Worm (Caenorhabditis elegans) whole organism, mixed stage, embryonic: ENCODE results near the gene srh-129.

Source experiments
- M03D4.4 ChIP-seq: sonication (generic microtip); optimal IDR thresholded peaks from 2 replicates; lab custom pipeline; 2017; ENCODE audit warnings: mild to moderate bottlenecking, missing genetic modification characterization, missing compliant biosample characterization
- bed-3 ChIP-seq: fragments of 200-800 bp; sonication (Bioruptor generic); optimal IDR thresholded peaks from 3 replicates; lab custom pipeline; 2018; ENCODE audit warnings: mild to moderate bottlenecking, missing genetic modification characterization, moderate library complexity, missing compliant biosample characterization
- blmp-1 ChIP-seq: fragments of 150-350 bp; optimal IDR thresholded peaks from 2 replicates; lab custom pipeline; 2014; ENCODE audit warnings: missing biosample characterization, missing genetic modification characterization
- ceh-39 ChIP-seq: fragments of 150-350 bp; optimal IDR thresholded peaks from 2 replicates; lab custom pipeline; 2014; ENCODE audit warnings: missing biosample characterization, missing genetic modification characterization
- ceh-83 ChIP-seq: fragments of 200-800 bp; sonication (Bioruptor generic); optimal IDR thresholded peaks from 2 replicates; lab custom pipeline; 2018; ENCODE audit warnings: mild to moderate bottlenecking, missing genetic modification characterization, missing compliant biosample characterization
- ces-1 ChIP-seq: fragments of 150-350 bp; optimal IDR thresholded peaks from 2 replicates; lab custom pipeline; 2014; ENCODE audit warnings: missing biosample characterization, missing genetic modification reagents, missing genetic modification characterization
- cnd-1 ChIP-seq: fragments of 200-800 bp; sonication (Bioruptor generic); optimal IDR thresholded peaks from 2 replicates; lab custom pipeline; 2018; ENCODE audit warnings: mild to moderate bottlenecking, missing genetic modification characterization, missing compliant biosample characterization
- drap-1 ChIP-seq: fragments of 200-800 bp; sonication (Bioruptor generic); optimal IDR thresholded peaks from 3 replicates; lab custom pipeline; 2018; ENCODE audit warnings: mild to moderate bottlenecking, missing genetic modification characterization, missing compliant biosample characterization
- elt-1 ChIP-seq: sonication (generic microtip); optimal IDR thresholded peaks from 2 replicates; lab custom pipeline; 2017; ENCODE audit warnings: missing genetic modification characterization, mild to moderate bottlenecking, missing compliant biosample characterization, antibody characterized with exemption, moderate library complexity, borderline replicate concordance; ENCODE audit not compliant: insufficient read depth
- flh-1 ChIP-seq: fragments of 200-800 bp; sonication (Bioruptor generic); optimal IDR thresholded peaks from 2 replicates; lab custom pipeline; 2018; ENCODE audit warnings: mild to moderate bottlenecking, missing genetic modification characterization, moderate library complexity, missing compliant biosample characterization
- ham-2 ChIP-seq: fragments of 200-800 bp; sonication (Bioruptor generic); optimal IDR thresholded peaks from 2 replicates; lab custom pipeline; 2018; ENCODE audit warnings: mild to moderate bottlenecking, missing genetic modification characterization, missing compliant biosample characterization
- hlh-1 ChIP-seq: fragments of 150-350 bp; optimal IDR thresholded peaks from 2 replicates; lab custom pipeline; 2014; ENCODE audit warnings: missing biosample characterization, missing genetic modification reagents, missing genetic modification characterization
- lin-13 ChIP-seq: fragments of 150-350 bp; optimal IDR thresholded peaks from 2 replicates; lab custom pipeline; 2014; ENCODE audit warnings: missing biosample characterization, missing genetic modification characterization
- lsy-2 ChIP-seq: fragments of 150-350 bp; optimal IDR thresholded peaks from 2 replicates; lab custom pipeline; 2014; ENCODE audit warnings: missing biosample characterization, missing genetic modification characterization
- mab-5 ChIP-seq: fragments of 150-350 bp; optimal IDR thresholded peaks from 2 replicates; lab custom pipeline; 2014; ENCODE audit warnings: missing biosample characterization, missing genetic modification characterization
- mep-1 ChIP-seq: fragments of 150-350 bp; optimal IDR thresholded peaks from 2 replicates; lab custom pipeline; 2017; ENCODE audit warnings: missing biosample characterization, missing genetic modification reagents, missing genetic modification characterization, inconsistent platforms
- mls-2 ChIP-seq: sonication (generic microtip); optimal IDR thresholded peaks from 2 replicates; lab custom pipeline; 2016; ENCODE audit warnings: mild to moderate bottlenecking, missing genetic modification characterization, moderate library complexity, missing compliant biosample characterization
- nhr-12 ChIP-seq: fragments of 150-350 bp; optimal IDR thresholded peaks from 2 replicates; lab custom pipeline; 2014; ENCODE audit warnings: missing biosample characterization, missing genetic modification characterization
- nhr-2 ChIP-seq: fragments of 150-350 bp; optimal IDR thresholded peaks from 2 replicates; lab custom pipeline; 2014; ENCODE audit warnings: missing biosample characterization, missing genetic modification characterization
- nhr-237 ChIP-seq: fragments of 150-350 bp; optimal IDR thresholded peaks from 2 replicates; lab custom pipeline; 2014; ENCODE audit warnings: missing biosample characterization, missing genetic modification characterization
- nhr-28 ChIP-seq: fragments of 150-350 bp; optimal IDR thresholded peaks from 2 replicates; lab custom pipeline; 2014; ENCODE audit warnings: missing biosample characterization, missing genetic modification characterization
- nhr-76 ChIP-seq: sonication (generic microtip); optimal IDR thresholded peaks from 2 replicates; lab custom pipeline; 2017; ENCODE audit warnings: missing biosample characterization, missing genetic modification characterization
- pha-4 ChIP-seq: fragments of 150-350 bp; optimal IDR thresholded peaks from 2 replicates; lab custom pipeline; 2018; ENCODE audit warnings: missing biosample characterization, missing genetic modification reagents, missing genetic modification characterization
- sem-2 ChIP-seq: fragments of 200-800 bp; sonication (Bioruptor generic); optimal IDR thresholded peaks from 2 replicates; lab custom pipeline; 2018; ENCODE audit warnings: mild to moderate bottlenecking, missing genetic modification characterization, missing compliant biosample characterization
- snpc-4 ChIP-seq: fragments of 150-350 bp; optimal IDR thresholded peaks from 2 replicates; lab custom pipeline; 2014; ENCODE audit warnings: missing biosample characterization, missing genetic modification characterization
- sptf-1 ChIP-seq: sonication (generic microtip); optimal IDR thresholded peaks from 2 replicates; lab custom pipeline; 2017; ENCODE audit warnings: mild to moderate bottlenecking, missing genetic modification characterization, moderate library complexity, missing compliant biosample characterization
- unc-120 ChIP-seq: sonication (generic microtip); optimal IDR thresholded peaks from 2 replicates; lab custom pipeline; 2017; ENCODE audit warnings: missing genetic modification characterization, missing compliant biosample characterization; ENCODE audit not compliant: poor library complexity, severe bottlenecking
- unc-39 ChIP-seq: fragments of 150-350 bp; optimal IDR thresholded peaks from 2 replicates; lab custom pipeline; 2014; ENCODE audit warnings: missing biosample characterization, missing genetic modification characterization
- unc-62 ChIP-seq: fragments of 150-350 bp; optimal IDR thresholded peaks from 2 replicates; lab custom pipeline; 2014; ENCODE audit warnings: missing biosample characterization, missing genetic modification reagents, missing genetic modification characterization
- zip-8 ChIP-seq: fragments of 150-350 bp; optimal IDR thresholded peaks from 2 replicates; lab custom pipeline; 2014; ENCODE audit warnings: missing biosample characterization, missing genetic modification characterization
- ztf-11 ChIP-seq: fragments of 150-350 bp; optimal IDR thresholded peaks from 2 replicates; lab custom pipeline; 2014; ENCODE audit warnings: missing biosample characterization, missing genetic modification characterization

srh-129 gene

DNA sequence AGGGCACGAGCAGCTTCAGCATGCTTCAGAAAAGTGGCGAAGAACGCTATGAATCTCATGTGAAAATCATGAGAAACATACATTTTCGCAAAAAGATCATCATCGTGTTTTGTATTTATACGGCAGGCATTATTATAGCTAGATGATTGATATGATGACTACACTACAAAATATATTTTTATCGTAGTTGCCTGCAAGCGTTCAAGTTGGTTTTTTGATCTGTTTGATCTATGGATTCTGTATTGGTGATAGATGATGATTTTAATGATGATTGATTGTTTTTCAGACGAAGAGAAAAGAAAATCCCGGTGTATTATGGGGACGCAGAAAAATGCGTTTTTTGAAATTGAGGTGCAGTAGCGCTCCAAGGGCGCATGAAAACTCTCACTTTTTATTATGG, 33.0 kb downstream of the srh-129 start, which contains the start of gene ugt-63:
Gene ugt-63, minus strand, starts transcription at position 89 of the 400 bp plus-strand sequence.
- TF ChIP-seq zip-8 (no peak), lsy-2 (tag; lab: Kevin White, UChicago) (no peak), ceh-83 (no peak), ham-2 (GFP tag; lab: Kevin White, UChicago) (no peak), mab-5 (tag; lab: Kevin White, UChicago) (no peak), nhr-237 (tag; lab: Kevin White, UChicago) (no peak), unc-120 (tag; lab: Kevin White, UChicago) (no peak), snpc-4 (tag; lab: Kevin White, UChicago) (no peak)

DNA sequence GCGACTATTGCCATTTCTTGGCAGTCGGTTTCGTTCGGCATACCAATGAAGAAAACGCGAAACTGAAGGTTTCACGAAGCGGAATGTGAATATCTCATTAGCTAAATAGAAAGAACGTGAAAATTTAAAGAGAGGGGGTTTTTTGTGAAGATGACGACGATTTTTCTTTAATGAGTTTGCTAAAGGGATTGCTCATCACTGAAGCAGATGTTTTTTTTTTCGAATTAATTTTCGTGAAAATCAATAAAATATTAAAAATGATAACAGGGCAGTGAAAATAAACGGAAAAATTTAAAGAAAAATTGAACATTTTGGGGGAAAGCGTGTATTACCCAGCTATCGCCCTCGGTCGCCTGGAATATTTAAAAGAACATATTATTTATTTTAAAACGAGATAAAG, 35.9 kb downstream of the srh-129 start, which contains the start of gene srab-3:
Gene srab-3, minus strand, starts transcription at position 101 of the 400 bp plus-strand sequence.
- no peak for TF ChIP-seq mab-5 (tag; lab: Kevin White, UChicago)
- no peak for TF ChIP-seq blmp-1 (tag; lab: Kevin White, UChicago)
- TF ChIP-seq ces-1 = no peak
- TF ChIP-seq mep-1 (tag; lab: Kevin White, UChicago) = no peak
- no peak for TF ChIP-seq hlh-1
- TF ChIP-seq ztf-11 (tag; lab: Kevin White, UChicago) = no peak
- TF ChIP-seq pha-4 (tag; lab: Kevin White, UChicago) = no peak
- TF ChIP-seq zip-8 = no peak
- no peak for TF ChIP-seq ham-2 (GFP tag; lab: Kevin White, UChicago)
- TF ChIP-seq M03D4.4 (tag; lab: Kevin White, UChicago) = no peak
- no peak for TF ChIP-seq nhr-2 (tag; lab: Kevin White, UChicago)
- TF ChIP-seq mls-2 (tag; lab: Kevin White, UChicago) = no peak
- TF ChIP-seq nhr-28 (tag; lab: Kevin White, UChicago) = no peak
- TF ChIP-seq drap-1 (GFP tag; lab: Kevin White, UChicago) = no peak
- no peak for TF ChIP-seq snpc-4 (tag; lab: Kevin White, UChicago)
- TF ChIP-seq, all 35 proteins: peak for 0

DNA sequence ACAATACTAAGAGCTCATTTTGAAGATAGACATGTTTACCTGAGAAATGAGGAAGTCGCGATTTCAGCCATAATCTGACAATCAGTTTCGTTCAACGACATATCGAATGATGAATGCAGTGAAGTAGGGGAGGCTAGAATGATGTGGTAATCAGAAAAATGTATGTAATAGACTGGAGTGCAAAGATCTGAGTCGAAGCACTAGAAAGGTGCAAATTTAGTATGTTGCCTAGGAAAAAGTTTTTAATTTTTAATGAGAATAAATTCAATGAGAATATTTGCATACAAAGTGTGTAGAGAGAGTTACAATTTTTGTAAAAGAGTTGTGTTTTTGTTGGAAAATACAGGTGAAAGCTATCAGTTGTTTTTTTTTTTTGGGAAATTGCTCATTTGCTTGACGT, 38.8 kb downstream of the srh-129 start, which contains the start of gene srab-2:
Gene srab-2, minus strand, starts transcription at position 101 of the 400 bp plus-strand sequence.
- TF ChIP-seq bed-3 = no peak
- no peak for TF ChIP-seq unc-62 (GFP tag; lab: Kevin White, UChicago)
- no peak for TF ChIP-seq drap-1 (GFP tag; lab: Kevin White, UChicago)
- no peak for TF ChIP-seq blmp-1 (tag; lab: Kevin White, UChicago)
- no peak for TF ChIP-seq mab-5 (tag; lab: Kevin White, UChicago)
- no peak for TF ChIP-seq ceh-39
- TF ChIP-seq ztf-11 (tag; lab: Kevin White, UChicago) = no peak
- TF ChIP-seq M03D4.4 (tag; lab: Kevin White, UChicago) = no peak
- TF ChIP-seq hlh-1 = no peak

- TF ChIP-seq nhr-237 (tag; lab: Kevin White, UChicago) (no peak), ztf-11 (tag; lab: Kevin White, UChicago) (no peak), snpc-4 (tag; lab: Kevin White, UChicago) (no peak), unc-120 (tag; lab: Kevin White, UChicago) (no peak), ces-1 (no peak), sem-2 (no peak), elt-1 (tag; lab: Kevin White, UChicago) (no peak), ham-2 (GFP tag; lab: Kevin White, UChicago) (no peak), lin-13 (tag; lab: Kevin White, UChicago) (no peak), nhr-76 (tag; lab: Kevin White, UChicago) (no peak), drap-1 (GFP tag; lab: Kevin White, UChicago) (no peak)
These were observed 41.7 kb downstream of the srh-129 start, which contains the start of gene srab-1 for ce11 chrV:5102017-5102416. TSS of gene srab-1 (minus strand) at chrV:5102117.

DNA sequence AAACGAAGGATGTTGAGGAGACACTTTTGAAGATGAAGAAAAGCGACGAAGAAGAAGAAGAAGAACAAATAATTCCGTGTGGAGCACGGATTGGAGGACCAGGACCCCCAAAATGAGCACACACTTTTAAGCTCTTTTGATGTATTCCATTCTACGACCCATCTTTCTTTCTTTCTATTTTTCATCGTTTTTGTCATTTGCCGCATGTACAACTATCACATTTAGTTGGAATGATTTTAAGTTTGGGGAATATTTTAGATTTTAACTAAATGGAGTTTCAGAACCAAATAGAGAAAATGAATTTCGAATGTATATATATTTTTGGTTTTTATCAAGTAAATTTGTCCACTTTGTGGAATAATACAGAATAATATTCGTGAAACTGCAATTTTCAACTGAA, 44.8 kb downstream of the srh-129 start, which contains the start of gene unc-46:
Gene unc-46, minus strand, starts transcription at position 101 of the 400 bp plus-strand sequence.
- TF ChIP-seq M03D4.4 (tag; lab: Kevin White, UChicago) (no peak), cnd-1 (tag; lab: Kevin White, UChicago) (no peak), flh-1 (GFP tag; lab: Kevin White, UChicago) (no peak), sptf-1 (no peak), nhr-12 (tag; lab: Kevin White, UChicago) (no peak), nhr-237 (tag; lab: Kevin White, UChicago) (no peak), pha-4 (tag; lab: Kevin White, UChicago) (no peak), lin-13 (tag; lab: Kevin White, UChicago) (no peak), mls-2 (tag; lab: Kevin White, UChicago) (no peak), ceh-39 (no peak), unc-39 (no peak)
